Worm (Caenorhabditis elegans) whole organism, dauer: ENCODE results near the gene Y9C12A.1.

Experiments
- unc-62 ChIP-seq: sonication (generic microtip); optimal IDR thresholded peaks from 2 replicates; lab custom pipeline; 2017; ENCODE audit warnings: missing biosample characterization, missing genetic modification reagents, missing genetic modification characterization

The Y9C12A.1 gene

ce11 chrX:682691-683090 lies at the start of gene Y9C12A.1:
Gene Y9C12A.1, minus strand, starts transcription at chrX:682791.
- no peak for TF ChIP-seq unc-62 (GFP tag; lab: Kevin White, UChicago)

ce11 chrX:729062-729461 lies 46.5 kb upstream of the Y9C12A.1 start:
- no peak for TF ChIP-seq unc-62 (GFP tag; lab: Kevin White, UChicago)

ce11 chrX:727737-728136 lies 45.1 kb upstream of the Y9C12A.1 start:
- no peak for TF ChIP-seq unc-62 (GFP tag; lab: Kevin White, UChicago)

- TF ChIP-seq unc-62 (GFP tag; lab: Kevin White, UChicago): no peak
These were observed 43.7 kb upstream of the Y9C12A.1 start for ce11 chrX:726295-726694.

ce11 chrX:725868-726267 lies 43.3 kb upstream of the Y9C12A.1 start, which contains the start of gene sli-1:
Gene sli-1, minus strand, starts transcription at chrX:725968.
- no peak for TF ChIP-seq unc-62 (GFP tag; lab: Kevin White, UChicago)

- no peak for TF ChIP-seq unc-62 (GFP tag; lab: Kevin White, UChicago)
These were observed 31.8 kb upstream of the Y9C12A.1 start, which contains the start of gene irk-2 for ce11 chrX:714398-714797. Gene irk-2, minus strand, starts transcription at chrX:714498.

- no peak for TF ChIP-seq unc-62 (GFP tag; lab: Kevin White, UChicago)
These were observed 23.9 kb upstream of the Y9C12A.1 start, which contains the start of gene M02A10.1 for ce11 chrX:706490-706889. Gene M02A10.1, plus strand, starts transcription at chrX:706790.

ce11 chrX:696253-696652 lies 13.7 kb upstream of the Y9C12A.1 start:
- no peak for TF ChIP-seq unc-62 (GFP tag; lab: Kevin White, UChicago)

ce11 chrX:691613-692012 lies 9.0 kb upstream of the Y9C12A.1 start, which contains the start of gene ncam-1:
Gene ncam-1, plus strand, starts transcription at chrX:691913.
- no peak for TF ChIP-seq unc-62 (GFP tag; lab: Kevin White, UChicago)

- no peak for TF ChIP-seq unc-62 (GFP tag; lab: Kevin White, UChicago)
These were observed 6.0 kb upstream of the Y9C12A.1 start for ce11 chrX:688602-689001.

ce11 chrX:681413-681812 lies 1.2 kb downstream of the Y9C12A.1 start:
- TF ChIP-seq unc-62 (GFP tag; lab: Kevin White, UChicago): no peak

ce11 chrX:680920-681319 lies 1.7 kb downstream of the Y9C12A.1 start, which contains the start of gene T19D7.7:
Gene T19D7.7, minus strand, starts transcription at chrX:681020.
- no peak for TF ChIP-seq unc-62 (GFP tag; lab: Kevin White, UChicago)

ce11 chrX:671807-672206 lies 10.8 kb downstream of the Y9C12A.1 start, which contains the start of gene lgc-32:
Gene lgc-32, plus strand, starts transcription at chrX:672107.
- TF ChIP-seq unc-62 (GFP tag; lab: Kevin White, UChicago): no peak

- TF ChIP-seq unc-62 (GFP tag; lab: Kevin White, UChicago): no peak
These were observed 12.0 kb downstream of the Y9C12A.1 start, which contains the start of gene T19D7.6 for ce11 chrX:670603-671002. Gene T19D7.6, minus strand, starts transcription at chrX:670800.

- no peak for TF ChIP-seq unc-62 (GFP tag; lab: Kevin White, UChicago)
These were observed 16.5 kb downstream of the Y9C12A.1 start, which contains the start of gene T19D7.5 for ce11 chrX:666125-666524. Gene T19D7.5, minus strand, starts transcription at chrX:666225.

- no peak for TF ChIP-seq unc-62 (GFP tag; lab: Kevin White, UChicago)
These were observed 20.8 kb downstream of the Y9C12A.1 start, which contains the start of gene rund-1 for ce11 chrX:661727-662330. Gene rund-1, minus strand, starts transcription at chrX:661777.

- no peak for TF ChIP-seq unc-62 (GFP tag; lab: Kevin White, UChicago)
These were observed 26.7 kb downstream of the Y9C12A.1 start, which contains the start of gene lpr-7 for ce11 chrX:655884-656283. Gene lpr-7, plus strand, starts transcription at chrX:656184.
